Worm (Caenorhabditis elegans) whole organism, L2 larva: ENCODE results near the gene F37B4.10.

Experiments used
- nhr-10 ChIP-seq: sonication (generic microtip); optimal IDR thresholded peaks from 2 replicates; lab custom pipeline; 2017; ENCODE audit warnings: missing biosample characterization, missing genetic modification characterization
- nhr-23 ChIP-seq: fragments of 150-350 bp; optimal IDR thresholded peaks from 2 replicates; lab custom pipeline; 2014; ENCODE audit warnings: missing biosample characterization, missing genetic modification reagents, missing genetic modification characterization
- snpc-4 ChIP-seq: fragments of 150-350 bp; optimal IDR thresholded peaks from 2 replicates; lab custom pipeline; 2014; ENCODE audit warnings: missing biosample characterization, missing genetic modification characterization
- unc-39 ChIP-seq: fragments of 150-350 bp; optimal IDR thresholded peaks from 2 replicates; lab custom pipeline; 2014; ENCODE audit warnings: missing biosample characterization, missing genetic modification characterization
- zag-1 ChIP-seq: fragments of 150-350 bp; optimal IDR thresholded peaks from 2 replicates; lab custom pipeline; 2014; ENCODE audit warnings: missing biosample characterization, missing genetic modification characterization
- ztf-11 ChIP-seq: sonication (generic microtip); optimal IDR thresholded peaks from 2 replicates; lab custom pipeline; 2017; ENCODE audit warnings: missing biosample characterization, missing genetic modification characterization

DNA sequence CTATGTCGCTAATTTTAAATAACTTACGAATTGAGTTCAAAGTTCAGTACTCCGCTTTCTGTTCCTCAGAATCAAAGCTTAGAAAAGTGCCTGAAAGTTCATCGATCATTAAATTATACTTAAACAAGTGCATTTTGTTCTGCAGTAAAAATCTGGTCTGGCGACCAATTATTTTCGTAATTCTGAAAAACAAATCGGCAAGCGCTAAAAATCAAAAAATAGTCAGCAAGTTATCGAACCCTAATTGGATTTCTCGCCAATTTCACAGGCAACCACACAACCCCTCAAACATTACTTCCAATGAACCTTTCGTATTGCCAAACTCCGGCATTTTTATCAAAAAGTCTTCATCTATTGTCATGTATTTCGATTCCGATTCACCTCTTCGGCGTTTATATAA lies 14.4 kb downstream of the F37B4.10 start, which contains the start of gene srh-272:
- TF ChIP-seq ztf-11: no peak
- no peak for TF ChIP-seq zag-1 (tag; lab: Kevin White, UChicago)
- no peak for TF ChIP-seq nhr-10 (tag; lab: Kevin White, UChicago)
- TF ChIP-seq snpc-4 (tag; lab: Kevin White, UChicago): no peak
- TF ChIP-seq unc-39 (tag; lab: Kevin White, UChicago): no peak
- TF ChIP-seq nhr-23 (tag; lab: Kevin White, UChicago): no peak
